Worm (Caenorhabditis elegans) whole organism, late embryonic: ENCODE measurements around the gene mtg-1.

Experiments used
- ceh-22 ChIP-seq: sonication (generic microtip); optimal IDR thresholded peaks from 2 replicates; lab custom pipeline; 2017; ENCODE audit warnings: missing biosample characterization, missing genetic modification characterization
- ceh-31 ChIP-seq: sonication (generic microtip); optimal IDR thresholded peaks from 2 replicates; lab custom pipeline; 2016; ENCODE audit warnings: missing genetic modification characterization, missing compliant biosample characterization
- ceh-45 ChIP-seq: fragments of 200-800 bp; sonication (Bioruptor generic); IDR thresholded peaks from 2 replicates; pipeline ENCODE4 v1.3.6; 2022; ENCODE audit warnings: missing genetic modification reagents, missing genetic modification characterization, missing compliant biosample characterization
- ceh-48 ChIP-seq: sonication (generic microtip); optimal IDR thresholded peaks from 2 replicates; lab custom pipeline; 2016; ENCODE audit warnings: missing genetic modification characterization, inconsistent platforms, missing compliant biosample characterization
- hlh-15 ChIP-seq: sonication (generic microtip); optimal IDR thresholded peaks from 2 replicates; lab custom pipeline; 2016; ENCODE audit warnings: missing genetic modification characterization, missing compliant biosample characterization
- pax-1 ChIP-seq: fragments of 150-350 bp; optimal IDR thresholded peaks from 2 replicates; lab custom pipeline; 2014; ENCODE audit warnings: missing biosample characterization, missing genetic modification characterization
- rnt-1 ChIP-seq: sonication (generic microtip); optimal IDR thresholded peaks from 2 replicates; lab custom pipeline; 2016; ENCODE audit warnings: missing genetic modification characterization, missing compliant biosample characterization

DNA sequence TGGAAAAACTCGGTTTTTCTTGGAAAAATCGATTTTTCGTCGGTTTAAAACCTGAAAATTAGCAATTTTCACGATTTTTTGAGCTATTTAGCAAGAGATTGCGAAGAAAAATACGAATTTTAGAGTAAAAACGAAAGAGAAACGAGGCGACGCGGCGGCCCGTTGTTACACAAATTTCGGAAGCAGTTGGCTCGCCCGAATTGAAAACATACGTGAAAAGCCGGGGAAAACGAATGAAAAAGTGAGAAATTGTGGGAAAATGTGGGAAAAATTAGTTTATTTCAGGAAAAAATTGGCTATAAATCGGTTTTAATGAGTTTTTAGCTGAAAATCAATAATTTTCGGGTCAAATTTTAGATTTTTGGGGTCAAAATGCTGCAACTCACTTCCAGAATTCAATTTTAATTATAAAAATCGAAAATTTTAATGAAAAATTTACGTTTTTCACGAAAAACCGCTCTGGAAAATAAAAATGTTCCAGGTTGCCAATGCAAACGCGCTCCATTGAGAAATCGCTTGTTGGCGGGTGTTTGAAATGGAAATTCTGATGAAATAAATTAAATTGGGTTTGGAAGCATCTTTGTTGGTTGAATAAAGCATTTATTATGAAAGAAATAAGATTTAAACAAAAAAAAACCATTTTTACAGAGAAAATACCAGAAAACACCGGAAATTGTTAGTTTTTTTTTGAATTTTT, 649 bp upstream of the mtg-1 start, which contains the start of gene snf-6:
- TF ChIP-seq ceh-48 (tag; lab: Kevin White, UChicago), result no peak
- TF ChIP-seq pax-1 (tag; lab: Kevin White, UChicago), result no peak
- no peak for TF ChIP-seq ceh-31 (tag; lab: Kevin White, UChicago)
- no peak for TF ChIP-seq rnt-1
- TF ChIP-seq ceh-45 (GFP tag; lab: Robert Waterston, UW), result no peak
- TF ChIP-seq hlh-15 (tag; lab: Kevin White, UChicago), result no peak
- no peak for TF ChIP-seq ceh-22 (tag; lab: Kevin White, UChicago)
